Worm (Caenorhabditis elegans) whole organism, late embryonic: ENCODE results near the gene R10E9.4.

Experiments
- C08G9.2 ChIP-seq: sonication (generic microtip); optimal IDR thresholded peaks from 2 replicates; lab custom pipeline; 2016; ENCODE audit warnings: mild to moderate bottlenecking, missing genetic modification characterization, moderate library complexity, missing compliant biosample characterization
- F13H6.1 ChIP-seq: sonication (generic microtip); optimal IDR thresholded peaks from 2 replicates; lab custom pipeline; 2016; ENCODE audit warnings: missing genetic modification characterization, missing compliant biosample characterization
- K02D7.2 ChIP-seq: sonication (generic microtip); optimal IDR thresholded peaks from 2 replicates; lab custom pipeline; 2017; ENCODE audit warnings: mild to moderate bottlenecking, missing genetic modification characterization, missing compliant biosample characterization
- K09A11.1 ChIP-seq: sonication (generic microtip); optimal IDR thresholded peaks from 2 replicates; lab custom pipeline; 2017; ENCODE audit warnings: antibody characterized with exemption, mild to moderate bottlenecking, missing genetic modification characterization, missing compliant biosample characterization; ENCODE audit not compliant: insufficient read depth
- T23F11.4 ChIP-seq: fragments of 200-800 bp; sonication (Bioruptor generic); optimal IDR thresholded peaks from 2 replicates; lab custom pipeline; 2018; ENCODE audit warnings: mild to moderate bottlenecking, missing genetic modification characterization, missing compliant biosample characterization
- ahr-1 ChIP-seq: sonication (generic microtip); optimal IDR thresholded peaks from 2 replicates; lab custom pipeline; 2016; ENCODE audit warnings: missing genetic modification characterization, missing compliant biosample characterization
- ama-1 ChIP-seq: fragments of 150-350 bp; optimal IDR thresholded peaks from 2 replicates; lab custom pipeline; 2014
- ceh-14 ChIP-seq: sonication (generic microtip); optimal IDR thresholded peaks from 2 replicates; lab custom pipeline; 2016; ENCODE audit warnings: missing genotype, missing genetic modification characterization, missing compliant biosample characterization
- ceh-22 ChIP-seq: sonication (generic microtip); optimal IDR thresholded peaks from 2 replicates; lab custom pipeline; 2017; ENCODE audit warnings: missing biosample characterization, missing genetic modification characterization
- ceh-24 ChIP-seq: sonication (generic microtip); optimal IDR thresholded peaks from 2 replicates; lab custom pipeline; 2016; ENCODE audit warnings: mild to moderate bottlenecking, missing genetic modification characterization, missing compliant biosample characterization
- ceh-30 ChIP-seq: fragments of 150-350 bp; optimal IDR thresholded peaks from 2 replicates; lab custom pipeline; 2014; ENCODE audit warnings: missing biosample characterization, missing genetic modification characterization
- ceh-31 ChIP-seq: sonication (generic microtip); optimal IDR thresholded peaks from 2 replicates; lab custom pipeline; 2016; ENCODE audit warnings: missing genetic modification characterization, missing compliant biosample characterization
- ceh-34 ChIP-seq: sonication (generic microtip); optimal IDR thresholded peaks from 2 replicates; lab custom pipeline; 2016; ENCODE audit warnings: mild to moderate bottlenecking, missing genetic modification characterization, missing compliant biosample characterization
- ceh-45 ChIP-seq: fragments of 200-800 bp; sonication (Bioruptor generic); IDR thresholded peaks from 2 replicates; pipeline ENCODE4 v1.3.6; 2022; ENCODE audit warnings: missing genetic modification reagents, missing genetic modification characterization, missing compliant biosample characterization
- ceh-48 ChIP-seq: sonication (generic microtip); optimal IDR thresholded peaks from 2 replicates; lab custom pipeline; 2016; ENCODE audit warnings: missing genetic modification characterization, inconsistent platforms, missing compliant biosample characterization
- ceh-6 ChIP-seq: fragments of 200-800 bp; sonication (Bioruptor generic); optimal IDR thresholded peaks from 2 replicates; lab custom pipeline; 2018; ENCODE audit warnings: mild to moderate bottlenecking, missing genetic modification characterization, missing compliant biosample characterization
- ceh-9 ChIP-seq: sonication (generic microtip); optimal IDR thresholded peaks from 2 replicates; lab custom pipeline; 2016; ENCODE audit warnings: mild to moderate bottlenecking, missing genetic modification characterization, inconsistent platforms, missing compliant biosample characterization
- dmd-4 ChIP-seq: sonication (generic microtip); optimal IDR thresholded peaks from 2 replicates; lab custom pipeline; 2016; ENCODE audit warnings: borderline replicate concordance, missing genetic modification characterization, missing compliant biosample characterization
- dve-1 ChIP-seq: sonication (generic microtip); optimal IDR thresholded peaks from 2 replicates; lab custom pipeline; 2017; ENCODE audit warnings: antibody characterized with exemption, mild to moderate bottlenecking, missing genetic modification characterization, missing compliant biosample characterization
- elt-2 ChIP-seq: sonication (generic microtip); optimal IDR thresholded peaks from 2 replicates; lab custom pipeline; 2016; ENCODE audit warnings: missing genetic modification reagents, missing genetic modification characterization, missing compliant biosample characterization
- ets-4 ChIP-seq: sonication (generic microtip); optimal IDR thresholded peaks from 2 replicates; lab custom pipeline; 2016; ENCODE audit warnings: missing genetic modification characterization, missing compliant biosample characterization
- fkh-10 ChIP-seq: fragments of 150-350 bp; optimal IDR thresholded peaks from 2 replicates; lab custom pipeline; 2014; ENCODE audit warnings: missing biosample characterization, missing genetic modification reagents, missing genetic modification characterization
- gmeb-2 ChIP-seq: sonication (generic microtip); optimal IDR thresholded peaks from 2 replicates; lab custom pipeline; 2016; ENCODE audit warnings: missing genetic modification characterization, inconsistent platforms, missing compliant biosample characterization
- hlh-13 ChIP-seq: fragments of 200-800 bp; sonication (Bioruptor generic); optimal IDR thresholded peaks from 2 replicates; lab custom pipeline; 2018; ENCODE audit warnings: mild to moderate bottlenecking, missing genetic modification characterization, missing compliant biosample characterization
- hlh-15 ChIP-seq: sonication (generic microtip); optimal IDR thresholded peaks from 2 replicates; lab custom pipeline; 2016; ENCODE audit warnings: missing genetic modification characterization, missing compliant biosample characterization
- hlh-30 ChIP-seq: sonication (generic microtip); optimal IDR thresholded peaks from 2 replicates; lab custom pipeline; 2017; ENCODE audit warnings: antibody characterized with exemption, missing genetic modification characterization, missing compliant biosample characterization; ENCODE audit not compliant: insufficient read depth
- hlh-8 ChIP-seq: sonication (generic microtip); optimal IDR thresholded peaks from 2 replicates; lab custom pipeline; 2016; ENCODE audit warnings: missing genotype, missing genetic modification characterization, missing compliant biosample characterization
- madf-2 ChIP-seq: sonication (generic microtip); optimal IDR thresholded peaks from 2 replicates; lab custom pipeline; 2017; ENCODE audit warnings: missing genetic modification characterization, missing compliant biosample characterization
- nhr-11 ChIP-seq: fragments of 150-350 bp; optimal IDR thresholded peaks from 2 replicates; lab custom pipeline; 2014; ENCODE audit warnings: missing biosample characterization, missing genetic modification characterization
- nhr-232 ChIP-seq: sonication (generic microtip); optimal IDR thresholded peaks from 2 replicates; lab custom pipeline; 2016; ENCODE audit warnings: missing genetic modification characterization, missing compliant biosample characterization
- pros-1 ChIP-seq: fragments of 150-350 bp; optimal IDR thresholded peaks from 2 replicates; lab custom pipeline; 2014; ENCODE audit warnings: missing biosample characterization, missing genetic modification reagents, missing genetic modification characterization
- ref-2 ChIP-seq: sonication (generic microtip); optimal IDR thresholded peaks from 2 replicates; lab custom pipeline; 2016; ENCODE audit warnings: missing genetic modification characterization, missing compliant biosample characterization
- rnt-1 ChIP-seq: sonication (generic microtip); optimal IDR thresholded peaks from 2 replicates; lab custom pipeline; 2016; ENCODE audit warnings: missing genetic modification characterization, missing compliant biosample characterization
- sdc-2 ChIP-seq: sonication (generic microtip); optimal IDR thresholded peaks from 2 replicates; lab custom pipeline; 2016; ENCODE audit warnings: missing genotype, missing genetic modification characterization, missing compliant biosample characterization
- sox-2 ChIP-seq: fragments of 200-800 bp; sonication (Bioruptor generic); IDR thresholded peaks from 2 replicates; pipeline ENCODE4 v1.3.6; 2022; ENCODE audit warnings: missing genetic modification reagents, missing genetic modification characterization, missing compliant biosample characterization
- sox-4 ChIP-seq: sonication (generic microtip); optimal IDR thresholded peaks from 2 replicates; lab custom pipeline; 2017; ENCODE audit warnings: mild to moderate bottlenecking, missing genetic modification characterization, inconsistent platforms, missing compliant biosample characterization
- syd-9 ChIP-seq: sonication (generic microtip); optimal IDR thresholded peaks from 2 replicates; lab custom pipeline; 2016; ENCODE audit warnings: mild to moderate bottlenecking, missing genetic modification characterization, moderate library complexity, missing compliant biosample characterization
- tbx-2 ChIP-seq: sonication (generic microtip); optimal IDR thresholded peaks from 2 replicates; lab custom pipeline; 2016; ENCODE audit warnings: missing genetic modification characterization, missing compliant biosample characterization
- ttx-3 ChIP-seq: sonication (generic microtip); optimal IDR thresholded peaks from 2 replicates; lab custom pipeline; 2016; ENCODE audit warnings: missing genetic modification reagents, missing genetic modification characterization, missing compliant biosample characterization
- unc-42 ChIP-seq: sonication (generic microtip); optimal IDR thresholded peaks from 2 replicates; lab custom pipeline; 2016; ENCODE audit warnings: missing genotype, missing genetic modification characterization, missing compliant biosample characterization

R10E9.4 gene

ce11 chrIII:4017527-4017926 lies 44.9 kb upstream of the R10E9.4 start, which contains the start of gene tbb-2:
Gene tbb-2 (minus strand): TSS chrIII:4017627.
- no peak for TF ChIP-seq ceh-45
- no peak for TF ChIP-seq ama-1
- no peak for TF ChIP-seq dve-1 (tag; lab: Kevin White, UChicago)
- TF ChIP-seq ceh-31 (tag; lab: Kevin White, UChicago) = no peak
- no peak for TF ChIP-seq K09A11.1 (tag; lab: Kevin White, UChicago)
- no peak for TF ChIP-seq ceh-24 (tag; lab: Kevin White, UChicago)
- no peak for TF ChIP-seq ahr-1 (tag; lab: Kevin White, UChicago)
- TF ChIP-seq hlh-8 (tag; lab: Kevin White, UChicago) = no peak
- TF ChIP-seq ceh-30 = no peak
- TF ChIP-seq gmeb-2 (tag; lab: Kevin White, UChicago) = no peak
- TF ChIP-seq ceh-14 = no peak
- no peak for TF ChIP-seq dmd-4 (tag; lab: Kevin White, UChicago)
- TF ChIP-seq ceh-48 (tag; lab: Kevin White, UChicago) = no peak
- no peak for TF ChIP-seq ceh-9 (tag; lab: Kevin White, UChicago)
- no peak for TF ChIP-seq tbx-2
- TF ChIP-seq hlh-13 (GFP tag; lab: Kevin White, UChicago) = no peak
- TF ChIP-seq hlh-15 (tag; lab: Kevin White, UChicago) = no peak

DNA sequence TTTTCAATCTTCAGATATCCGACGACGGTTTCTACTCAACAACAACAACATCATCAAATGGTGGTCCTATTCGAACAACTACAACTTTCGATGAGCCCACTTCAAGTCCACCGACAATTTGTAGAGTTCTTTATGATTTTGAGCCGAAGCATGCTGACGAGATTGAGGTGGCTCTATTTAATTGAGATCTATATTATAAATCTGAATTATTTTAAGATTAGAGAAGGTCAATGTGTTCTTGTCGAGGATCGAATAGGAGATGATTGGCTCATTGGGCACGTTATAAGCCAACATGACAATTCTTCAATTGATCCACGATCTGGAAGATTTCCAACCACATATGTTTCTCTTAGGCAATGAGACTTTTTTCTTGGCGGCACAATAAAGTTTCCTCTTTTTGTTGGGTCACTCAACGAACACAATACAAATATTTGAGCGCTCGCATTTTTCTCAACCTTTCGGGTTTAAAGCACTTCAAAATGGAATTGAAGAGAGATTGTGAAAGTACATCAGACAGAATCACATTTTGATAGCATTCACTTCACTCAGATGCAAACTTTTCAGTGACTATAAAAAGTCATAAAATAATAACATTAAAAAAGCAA lies 42.9 kb upstream of the R10E9.4 start:
- no peak for TF ChIP-seq madf-2 (tag; lab: Kevin White, UChicago)
- TF ChIP-seq nhr-232 (tag; lab: Kevin White, UChicago) = no peak
- TF ChIP-seq K02D7.2 (tag; lab: Kevin White, UChicago) = no peak
- no peak for TF ChIP-seq unc-42 (tag; lab: Kevin White, UChicago)
- TF ChIP-seq sdc-2 (tag; lab: Kevin White, UChicago) = no peak
- no peak for TF ChIP-seq ceh-30
- TF ChIP-seq hlh-30 (tag; lab: Kevin White, UChicago) = no peak
- no peak for TF ChIP-seq ceh-34 (tag; lab: Kevin White, UChicago)
- TF ChIP-seq elt-2 = no peak
- no peak for TF ChIP-seq dmd-4 (tag; lab: Kevin White, UChicago)
- TF ChIP-seq ama-1 = no peak
- TF ChIP-seq, all 69 proteins: peak for 0

DNA sequence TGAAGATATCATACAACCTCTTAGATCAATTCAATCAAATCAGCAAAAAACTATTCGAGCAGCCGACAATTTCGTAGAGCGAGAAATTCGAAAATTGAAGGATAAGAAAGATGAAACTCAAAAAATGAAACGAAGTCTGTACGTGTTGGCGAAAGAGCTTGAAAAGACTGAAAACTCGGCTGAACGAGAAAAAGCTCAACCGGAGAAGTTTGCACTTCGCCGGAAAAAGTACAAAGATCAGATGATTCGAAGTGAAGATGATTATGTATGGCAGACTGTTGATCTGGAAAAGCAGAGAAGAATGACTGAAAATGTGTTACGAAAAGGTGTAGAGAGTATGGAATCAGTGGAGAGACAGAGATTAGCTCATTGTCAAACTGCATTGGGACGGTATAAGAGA lies 40.5 kb upstream of the R10E9.4 start:
- no peak for TF ChIP-seq hlh-8 (tag; lab: Kevin White, UChicago)
- TF ChIP-seq syd-9 (tag; lab: Kevin White, UChicago) = no peak
- no peak for TF ChIP-seq fkh-10 (GFP tag; lab: Kevin White, UChicago)
- no peak for TF ChIP-seq T23F11.4 (GFP tag; lab: Kevin White, UChicago)
- TF ChIP-seq nhr-11 (tag; lab: Kevin White, UChicago) = no peak
- no peak for TF ChIP-seq pros-1
- no peak for TF ChIP-seq sdc-2 (tag; lab: Kevin White, UChicago)
- TF ChIP-seq ets-4 (tag; lab: Kevin White, UChicago) = no peak
- TF ChIP-seq F13H6.1 (tag; lab: Kevin White, UChicago) = no peak
- no peak for TF ChIP-seq K02D7.2 (tag; lab: Kevin White, UChicago)
- TF ChIP-seq C08G9.2 (tag; lab: Kevin White, UChicago) = no peak

DNA sequence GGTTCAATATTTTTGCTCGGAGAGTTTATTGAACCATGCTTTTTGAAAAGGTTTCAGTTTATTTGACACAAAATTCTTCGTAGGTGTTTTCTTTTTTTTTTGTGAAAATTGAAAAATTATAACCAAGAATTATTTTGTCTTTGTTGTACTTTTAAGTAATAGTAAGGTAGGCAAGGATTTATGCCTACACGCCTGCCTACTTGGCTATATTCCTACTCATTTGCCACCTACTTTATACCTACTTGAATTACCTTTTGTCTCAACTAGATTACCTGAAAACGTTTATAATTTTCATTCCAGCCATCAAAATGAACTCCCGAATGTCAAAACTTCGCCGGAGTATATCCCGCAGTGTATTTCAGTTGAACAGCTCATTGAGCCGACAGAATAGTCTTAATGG lies 39.4 kb upstream of the R10E9.4 start, which contains the start of gene C36E8.4:
Gene C36E8.4, plus strand, starts transcription at position 301 of the 400 bp plus-strand sequence.
- no peak for TF ChIP-seq ceh-6 (GFP tag; lab: Kevin White, UChicago)
- TF ChIP-seq ttx-3 = no peak
- no peak for TF ChIP-seq fkh-10 (GFP tag; lab: Kevin White, UChicago)
- TF ChIP-seq dmd-4 (tag; lab: Kevin White, UChicago) = no peak
- no peak for TF ChIP-seq sox-2 (GFP tag; lab: Robert Waterston, UW)
- TF ChIP-seq ceh-22 (tag; lab: Kevin White, UChicago) = no peak
- TF ChIP-seq ama-1 = no peak
- TF ChIP-seq rnt-1 (tag; lab: Kevin White, UChicago) = no peak
- no peak for TF ChIP-seq sox-4
- TF ChIP-seq ref-2 (tag; lab: Kevin White, UChicago) = no peak
- no peak for TF ChIP-seq ceh-45
